Worm (Caenorhabditis elegans): ENCODE data around the gene F32A5.8.
A peak's percentile ranks its signal among the peaks of the same experiment; 100 is the strongest.

- TF ChIP-seq dpl-1 (GFP tag; optimal IDR thresholded peaks at IDR 0.05): no peak
- TF ChIP-seq snpc-4 (tag; optimal IDR thresholded peaks at IDR 0.05): no peak
- no peak for TF ChIP-seq nhr-76 (tag; optimal IDR thresholded peaks at IDR 0.05)
- TF ChIP-seq jun-1 (tag; optimal IDR thresholded peaks at IDR 0.05): no peak
- TF ChIP-seq attf-4 (tag; optimal IDR thresholded peaks at IDR 0.05): no peak
- TF ChIP-seq zip-2 (tag; optimal IDR thresholded peaks at IDR 0.05): no peak
- no peak for TF ChIP-seq Y48G9A.11 (GFP tag; IDR thresholded peaks at IDR 0.05)
- no peak for TF ChIP-seq lin-15B (tag; optimal IDR thresholded peaks at IDR 0.05)
- TF ChIP-seq daf-12 (tag; optimal IDR thresholded peaks at IDR 0.05): no peak
- TF ChIP-seq zag-1 (tag; optimal IDR thresholded peaks at IDR 0.05): no peak
- TF ChIP-seq mdl-1 (tag; optimal IDR thresholded peaks at IDR 0.05): peak in 1 of 2 experiments; percentile 21
- TF ChIP-seq unc-62 (GFP tag; optimal IDR thresholded peaks at IDR 0.05 in 1 of 2): peak in 1 of 2 experiments; percentile 31
- TF ChIP-seq unc-62 (tag; optimal IDR thresholded peaks at IDR 0.05): no peak
These were observed 21.3 kb downstream of the F32A5.8 start for ce11 chrII:7277257-7277656.

Measured in whole organism, L4 larva.